Worm (Caenorhabditis elegans) whole organism, young adult: Measurements from ENCODE around the gene exc-5.

Source experiments
- F23B12.7 ChIP-seq: sonication (generic microtip); optimal IDR thresholded peaks from 2 replicates; lab custom pipeline; 2017; ENCODE audit warnings: missing genetic modification characterization, mild to moderate bottlenecking, missing compliant biosample characterization, antibody characterized with exemption, moderate library complexity; ENCODE audit not compliant: insufficient read depth
- F33H1.4 ChIP-seq: fragments of 200-800 bp; sonication (Bioruptor generic); IDR thresholded peaks from 2 replicates; pipeline ENCODE4 v1.3.6; 2022; ENCODE audit warnings: missing genetic modification reagents, missing genetic modification characterization, missing compliant biosample characterization
- F39B2.1 ChIP-seq: fragments of 200-800 bp; sonication (Bioruptor generic); IDR thresholded peaks from 2 replicates; pipeline ENCODE4 v1.3.6; 2022; ENCODE audit warnings: missing genetic modification reagents, missing genetic modification characterization, missing compliant biosample characterization
- F52B5.7 ChIP-seq: sonication (generic microtip); optimal IDR thresholded peaks from 2 replicates; lab custom pipeline; 2016; ENCODE audit warnings: mild to moderate bottlenecking, missing genetic modification characterization, missing compliant biosample characterization
- F55B11.4 ChIP-seq: sonication (generic microtip); optimal IDR thresholded peaks from 2 replicates; lab custom pipeline; 2016; ENCODE audit warnings: missing compliant biosample characterization, missing genetic modification characterization, borderline replicate concordance; ENCODE audit not compliant: insufficient read depth
- F57C9.4 ChIP-seq: sonication (generic microtip); optimal IDR thresholded peaks from 2 replicates; lab custom pipeline; 2017; ENCODE audit warnings: mild to moderate bottlenecking, missing genetic modification characterization, missing compliant biosample characterization
- K12H6.12 ChIP-seq: fragments of 200-800 bp; sonication (Bioruptor generic); optimal IDR thresholded peaks from 2 replicates; lab custom pipeline; 2018; ENCODE audit warnings: mild to moderate bottlenecking, missing genetic modification characterization, missing compliant biosample characterization
- Y53F4B.3 ChIP-seq: fragments of 200-800 bp; sonication (Bioruptor generic); IDR thresholded peaks from 2 replicates; pipeline ENCODE4 v1.3.6; 2022; ENCODE audit warnings: missing genetic modification reagents, missing genetic modification characterization, missing compliant biosample characterization
- Y53G8AR.9 ChIP-seq: fragments of 200-800 bp; sonication (Bioruptor generic); conservative IDR thresholded peaks from 2 replicates; pipeline ENCODE4 v1.3.6; 2022; ENCODE audit warnings: missing genetic modification reagents, missing genetic modification characterization, missing compliant biosample characterization
- Y67H2A.10 ChIP-seq: fragments of 200-800 bp; sonication (Bioruptor generic); conservative IDR thresholded peaks from 2 replicates; pipeline ENCODE4 v1.3.6; 2022; ENCODE audit warnings: missing genetic modification reagents, missing genetic modification characterization, missing compliant biosample characterization
- Y95B8A.8 ChIP-seq: fragments of 200-800 bp; sonication (Bioruptor generic); IDR thresholded peaks from 2 replicates; pipeline ENCODE4 v1.3.6; 2022; ENCODE audit warnings: missing genetic modification reagents, missing genetic modification characterization, missing compliant biosample characterization
- akir-1 ChIP-seq: fragments of 200-800 bp; sonication (Bioruptor generic); optimal IDR thresholded peaks from 2 replicates; lab custom pipeline; 2018; ENCODE audit warnings: mild to moderate bottlenecking, missing genetic modification characterization, moderate library complexity, missing compliant biosample characterization
- attf-3 ChIP-seq: fragments of 200-800 bp; sonication (Bioruptor generic); conservative IDR thresholded peaks from 2 replicates; pipeline ENCODE4 v1.3.6; 2022; ENCODE audit warnings: missing genetic modification reagents, missing genetic modification characterization, missing compliant biosample characterization
- attf-5 ChIP-seq: fragments of 200-800 bp; sonication (Bioruptor generic); optimal IDR thresholded peaks from 2 replicates; lab custom pipeline; 2018; ENCODE audit warnings: mild to moderate bottlenecking, missing genetic modification characterization, missing compliant biosample characterization
- ceh-100 ChIP-seq: fragments of 200-800 bp; sonication (Bioruptor generic); IDR thresholded peaks from 2 replicates; pipeline ENCODE4 v1.3.6; 2022; ENCODE audit warnings: missing genetic modification reagents, missing genetic modification characterization, missing compliant biosample characterization
- ceh-27 ChIP-seq: fragments of 200-800 bp; sonication (Bioruptor generic); optimal IDR thresholded peaks from 2 replicates; lab custom pipeline; 2018; ENCODE audit warnings: mild to moderate bottlenecking, missing genetic modification characterization, moderate library complexity, missing compliant biosample characterization
- ceh-91 ChIP-seq: fragments of 200-800 bp; sonication (Bioruptor generic); IDR thresholded peaks from 2 replicates; pipeline ENCODE4 v1.3.6; 2022; ENCODE audit warnings: missing genetic modification reagents, missing genetic modification characterization, missing compliant biosample characterization
- dox-1 ChIP-seq: fragments of 200-800 bp; sonication (Bioruptor generic); IDR thresholded peaks from 2 replicates; pipeline ENCODE4 v1.3.6; 2022; ENCODE audit warnings: missing genetic modification reagents, missing genetic modification characterization, missing compliant biosample characterization
- dpff-1 ChIP-seq: sonication (generic microtip); optimal IDR thresholded peaks from 2 replicates; lab custom pipeline; 2017; ENCODE audit warnings: mild to moderate bottlenecking, missing genetic modification characterization, missing compliant biosample characterization
- dpl-1 ChIP-seq: fragments of 150-350 bp; optimal IDR thresholded peaks from 2 replicates; lab custom pipeline; 2014; ENCODE audit warnings: missing biosample characterization, missing genetic modification reagents, missing genetic modification characterization
- efl-1 ChIP-seq: fragments of 150-350 bp; optimal IDR thresholded peaks from 2 replicates; lab custom pipeline; 2014; ENCODE audit warnings: missing biosample characterization, missing genetic modification reagents, missing genetic modification characterization
- egl-18 ChIP-seq: fragments of 200-800 bp; sonication (Bioruptor generic); IDR thresholded peaks from 2 replicates; pipeline ENCODE4 v1.3.6; 2022; ENCODE audit warnings: missing genetic modification reagents, missing genetic modification characterization, missing compliant biosample characterization
- fkh-3 ChIP-seq: sonication (generic microtip); optimal IDR thresholded peaks from 2 replicates; lab custom pipeline; 2016; ENCODE audit warnings: mild to moderate bottlenecking, missing genetic modification characterization, missing compliant biosample characterization
- him-1 ChIP-seq: sonication (generic microtip); optimal IDR thresholded peaks from 2 replicates; lab custom pipeline; 2016; ENCODE audit warnings: missing genotype, missing genetic modification reagents, missing genetic modification characterization, missing compliant biosample characterization
- hmg-1.2 ChIP-seq: fragments of 200-800 bp; sonication (Bioruptor generic); IDR thresholded peaks from 2 replicates; pipeline ENCODE4 v1.3.6; 2022; ENCODE audit warnings: missing genetic modification reagents, missing genetic modification characterization, missing compliant biosample characterization
- hrde-1 ChIP-seq: sonication (generic microtip); optimal IDR thresholded peaks from 2 replicates; lab custom pipeline; 2016; ENCODE audit warnings: missing genetic modification characterization, mild to moderate bottlenecking, missing compliant biosample characterization, moderate library complexity, missing genotype, missing genetic modification reagents, borderline replicate concordance
- hsf-1 ChIP-seq: fragments of 200-800 bp; sonication (Bioruptor generic); IDR thresholded peaks from 2 replicates; pipeline ENCODE4 v1.3.6; 2022; ENCODE audit warnings: missing genetic modification reagents, missing genetic modification characterization, missing compliant biosample characterization
- lag-1 ChIP-seq: fragments of 200-800 bp; sonication (Bioruptor generic); IDR thresholded peaks from 2 replicates; pipeline ENCODE4 v1.3.6; 2022; ENCODE audit warnings: missing genetic modification reagents, missing genetic modification characterization, missing compliant biosample characterization
- lir-1 ChIP-seq: fragments of 200-800 bp; sonication (Bioruptor generic); conservative IDR thresholded peaks from 2 replicates; pipeline ENCODE4 v1.3.6; 2022; ENCODE audit warnings: missing genetic modification reagents, missing genetic modification characterization, missing compliant biosample characterization
- lsl-1 ChIP-seq: fragments of 200-800 bp; sonication (Bioruptor generic); optimal IDR thresholded peaks from 2 replicates; lab custom pipeline; 2018; ENCODE audit warnings: mild to moderate bottlenecking, missing genetic modification characterization, moderate library complexity, missing compliant biosample characterization
- madf-10 ChIP-seq: sonication (generic microtip); optimal IDR thresholded peaks from 2 replicates; lab custom pipeline; 2016; ENCODE audit warnings: mild to moderate bottlenecking, missing genetic modification characterization, missing compliant biosample characterization
- madf-3 ChIP-seq: fragments of 200-800 bp; sonication (Bioruptor generic); IDR thresholded peaks from 2 replicates; pipeline ENCODE4 v1.3.6; 2022; ENCODE audit warnings: missing genetic modification reagents, missing genetic modification characterization, missing compliant biosample characterization
- mel-28 ChIP-seq: sonication (generic microtip); optimal IDR thresholded peaks from 2 replicates; lab custom pipeline; 2016; ENCODE audit warnings: borderline replicate concordance, mild to moderate bottlenecking, missing genetic modification characterization, missing compliant biosample characterization
- mes-4 ChIP-seq: sonication (generic microtip); optimal IDR thresholded peaks from 2 replicates; lab custom pipeline; 2016; ENCODE audit warnings: missing genotype, missing genetic modification characterization, missing compliant biosample characterization
- nhr-179 ChIP-seq: sonication (generic microtip); optimal IDR thresholded peaks from 2 replicates; lab custom pipeline; 2016; ENCODE audit warnings: mild to moderate bottlenecking, missing genetic modification characterization, missing compliant biosample characterization
- nhr-80 ChIP-seq: sonication (generic microtip); optimal IDR thresholded peaks from 2 replicates; lab custom pipeline; 2016; ENCODE audit warnings: missing genetic modification characterization, missing compliant biosample characterization
- snpc-1.1 ChIP-seq: sonication (generic microtip); optimal IDR thresholded peaks from 2 replicates; lab custom pipeline; 2017; ENCODE audit warnings: missing genetic modification characterization, mild to moderate bottlenecking, missing compliant biosample characterization, antibody characterized with exemption, moderate library complexity, missing genotype, missing genetic modification reagents; ENCODE audit not compliant: insufficient read depth
- somi-1 ChIP-seq: fragments of 200-800 bp; sonication (Bioruptor generic); optimal IDR thresholded peaks from 2 replicates; lab custom pipeline; 2018; ENCODE audit warnings: mild to moderate bottlenecking, missing genetic modification characterization, missing compliant biosample characterization
- tbx-9 ChIP-seq: sonication (generic microtip); optimal IDR thresholded peaks from 2 replicates; lab custom pipeline; 2016; ENCODE audit warnings: borderline replicate concordance, missing genetic modification characterization, inconsistent platforms, missing compliant biosample characterization
- zfh-2 ChIP-seq: fragments of 200-800 bp; sonication (Bioruptor generic); conservative IDR thresholded peaks from 2 replicates; pipeline ENCODE4 v1.3.6; 2022; ENCODE audit warnings: missing genetic modification reagents, missing genetic modification characterization, missing compliant biosample characterization
- ztf-3 ChIP-seq: fragments of 200-800 bp; sonication (Bioruptor generic); optimal IDR thresholded peaks from 2 replicates; lab custom pipeline; 2018; ENCODE audit warnings: mild to moderate bottlenecking, missing genetic modification characterization, missing compliant biosample characterization

exc-5 gene

DNA sequence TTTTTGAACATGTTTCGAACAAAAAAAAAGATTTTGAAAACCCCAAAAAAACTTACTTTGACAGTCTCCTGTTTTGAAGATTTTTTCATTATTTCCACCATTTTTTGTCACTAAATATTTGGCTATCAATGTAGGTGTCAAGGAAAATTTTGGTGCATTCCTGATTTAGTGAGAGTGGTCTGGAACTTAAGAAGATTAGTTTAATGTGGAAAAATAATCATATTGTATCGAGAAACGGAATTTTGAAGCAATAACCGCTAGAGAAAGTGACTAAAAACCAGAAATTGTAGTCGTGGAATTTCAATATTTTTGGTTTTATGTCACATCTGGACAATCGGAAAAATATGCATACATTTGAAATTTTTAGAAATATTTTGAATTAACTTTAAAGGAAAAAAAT lies 51.6 kb downstream of the exc-5 start, which contains the start of the genes F20C5.11 and klp-11:
Gene F20C5.11 (minus strand): TSS at position 101 of the 400 bp plus-strand sequence.
Gene klp-11 (minus strand): TSS at position 171 of the 400 bp plus-strand sequence.
- TF ChIP-seq lag-1 (GFP tag; lab: Robert Waterston, UW), result no peak
- no peak for TF ChIP-seq ceh-100 (GFP tag; lab: Robert Waterston, UW)
- TF ChIP-seq dpl-1 (GFP tag; lab: Kevin White, UChicago), result no peak
- no peak for TF ChIP-seq zfh-2 (GFP tag; lab: Robert Waterston, UW)
- no peak for TF ChIP-seq ceh-91 (GFP tag; lab: Robert Waterston, UW)

ce11 chrIV:8758620-8759019 lies 54.9 kb downstream of the exc-5 start:
- TF ChIP-seq hrde-1 (tag; lab: Kevin White, UChicago), result no peak
- peak; percentile 47; the same call in 1 of the 2 replicates for TF ChIP-seq hmg-1.2 (GFP tag; lab: Robert Waterston, UW)
- TF ChIP-seq mel-28, result no peak
- no peak for TF ChIP-seq madf-3 (GFP tag; lab: Robert Waterston, UW)
- TF ChIP-seq dox-1 (GFP tag; lab: Robert Waterston, UW), result no peak
- peak; percentile 99 for TF ChIP-seq madf-10

DNA sequence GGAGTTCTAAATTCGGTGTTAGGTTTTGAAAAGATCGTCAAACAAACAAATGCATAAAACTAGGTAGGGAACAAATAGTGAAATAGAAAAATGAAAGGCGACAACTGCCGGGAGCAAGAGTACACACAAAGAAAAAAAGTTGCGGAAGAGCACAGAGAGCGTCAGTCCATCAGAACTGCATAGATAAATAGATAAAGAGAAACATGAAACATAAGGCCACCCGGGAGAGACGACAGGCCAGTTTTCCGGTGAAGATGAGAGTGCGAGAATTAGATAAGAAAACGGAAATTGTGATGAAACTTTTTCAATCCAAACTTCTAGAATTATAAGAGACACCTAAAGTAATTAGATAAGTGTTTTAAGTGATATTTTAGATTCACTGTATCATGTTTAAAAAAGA lies 55.7 kb downstream of the exc-5 start:
- TF ChIP-seq hsf-1 (GFP tag; lab: Robert Waterston, UW), result no peak
- no peak for TF ChIP-seq ztf-3 (GFP tag; lab: Kevin White, UChicago)
- peak; percentile 83 for TF ChIP-seq madf-10
- TF ChIP-seq nhr-80 (tag; lab: Kevin White, UChicago), result peak; percentile 74
- no peak for TF ChIP-seq F39B2.1
- no peak for TF ChIP-seq egl-18 (GFP tag; lab: Robert Waterston, UW)
- TF ChIP-seq K12H6.12 (tag; lab: Kevin White, UChicago), result no peak
- TF ChIP-seq F52B5.7 (tag; lab: Kevin White, UChicago), result no peak
- no peak for TF ChIP-seq attf-5

DNA sequence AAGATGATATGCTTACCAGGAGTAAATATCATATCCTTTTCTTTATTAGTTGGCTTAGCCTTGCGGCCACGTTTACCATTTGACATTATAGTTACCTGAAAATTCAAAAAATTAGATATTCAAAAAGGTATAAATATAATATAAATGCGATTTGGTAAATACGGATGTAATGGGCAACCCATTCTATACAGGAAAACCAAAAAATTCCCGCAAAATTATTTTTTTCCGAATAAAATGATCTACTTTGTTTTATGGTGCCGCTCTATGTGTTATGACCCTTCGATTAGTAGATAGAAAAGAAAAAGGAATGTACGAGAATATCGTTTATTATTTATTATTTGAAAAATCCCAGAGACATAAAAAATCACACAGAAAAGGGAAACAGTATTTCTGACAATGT lies 58.7 kb downstream of the exc-5 start, which contains the start of gene elli-1:
Gene elli-1 (minus strand): TSS at position 101 of the 400 bp plus-strand sequence.
- TF ChIP-seq dpl-1 (GFP tag; lab: Kevin White, UChicago) (peak; percentile 16), Y95B8A.8 (no peak), dpff-1 (tag; lab: Kevin White, UChicago) (no peak), fkh-3 (tag; lab: Kevin White, UChicago) (no peak), ceh-27 (GFP tag; lab: Kevin White, UChicago) (no peak), efl-1 (GFP tag; lab: Kevin White, UChicago) (peak; percentile 53), him-1 (tag; lab: Kevin White, UChicago) (no peak)

ce11 chrIV:8754146-8754545 lies 59.3 kb downstream of the exc-5 start:
- TF ChIP-seq him-1 (tag; lab: Kevin White, UChicago), result no peak
- peak; percentile 0 for TF ChIP-seq efl-1 (GFP tag; lab: Kevin White, UChicago)
- TF ChIP-seq F33H1.4 (GFP tag; lab: Robert Waterston, UW), result peak; percentile 81; the same call in 1 of the 2 replicates
- peak; percentile 5 for TF ChIP-seq F23B12.7
- TF ChIP-seq nhr-179, result no peak
- TF ChIP-seq Y67H2A.10 (GFP tag; lab: Robert Waterston, UW), result no peak
- TF ChIP-seq ceh-100 (GFP tag; lab: Robert Waterston, UW), result no peak
- peak; percentile 79 for TF ChIP-seq lsl-1 (GFP tag; lab: Kevin White, UChicago)
- no peak for TF ChIP-seq ztf-3 (GFP tag; lab: Kevin White, UChicago)
- no peak for TF ChIP-seq somi-1 (GFP tag; lab: Kevin White, UChicago)
- TF ChIP-seq attf-3 (GFP tag; lab: Robert Waterston, UW), result no peak
- no peak for TF ChIP-seq Y53F4B.3
- TF ChIP-seq lir-1, result no peak
- TF ChIP-seq F57C9.4, result no peak
- no peak for TF ChIP-seq Y53G8AR.9 (GFP tag; lab: Robert Waterston, UW)
- TF ChIP-seq F55B11.4 (tag; lab: Kevin White, UChicago), result no peak
- no peak for TF ChIP-seq snpc-1.1
- TF ChIP-seq mes-4 (tag; lab: Kevin White, UChicago), result no peak
- TF ChIP-seq ceh-91 (GFP tag; lab: Robert Waterston, UW), result no peak
- no peak for TF ChIP-seq tbx-9 (tag; lab: Kevin White, UChicago)
- TF ChIP-seq fkh-3 (tag; lab: Kevin White, UChicago), result no peak
- no peak for TF ChIP-seq akir-1 (GFP tag; lab: Kevin White, UChicago)
